Fruit fly (Drosophila melanogaster) whole organism, embryonic: Measurements from ENCODE around the gene CG7276.

Experiments
- B-H1 ChIP-seq: fragments of 200-800 bp; sonication (Bioruptor generic); IDR thresholded peaks from 3 replicates; pipeline ENCODE4 v1.3.6; 2022; ENCODE audit warnings: missing biosample characterization, missing genetic modification characterization
- Blimp-1 ChIP-seq: fragments of 200-800 bp; sonication (Bioruptor generic); optimal IDR thresholded peaks from 3 replicates; lab custom pipeline; 2018; ENCODE audit warnings: missing biosample characterization, missing genetic modification characterization, mild to moderate bottlenecking, moderate library complexity, missing genetic modification reagents
- CG10267 ChIP-seq: fragments of 200-800 bp; sonication (Bioruptor generic); optimal IDR thresholded peaks from 2 replicates; lab custom pipeline; 2018; ENCODE audit warnings: missing biosample characterization, mild to moderate bottlenecking, missing genetic modification characterization, moderate library complexity
- CG10979 ChIP-seq: fragments of 200-800 bp; sonication (Bioruptor generic); optimal IDR thresholded peaks from 2 replicates; lab custom pipeline; 2018; ENCODE audit warnings: missing biosample characterization, mild to moderate bottlenecking, missing genetic modification characterization, moderate library complexity
- CG14441 ChIP-seq: fragments of 200-800 bp; sonication (Bioruptor generic); IDR thresholded peaks from 2 replicates; pipeline ENCODE4 v1.3.6; 2022; ENCODE audit warnings: missing biosample characterization, missing genetic modification characterization
- CG18262 ChIP-seq: fragments of 200-800 bp; optimal IDR thresholded peaks from 3 replicates; lab custom pipeline; 2019; ENCODE audit warnings: missing biosample characterization, mild to moderate bottlenecking, missing genetic modification characterization, moderate library complexity
- CG18599 ChIP-seq: fragments of 200-800 bp; sonication (Bioruptor generic); optimal IDR thresholded peaks from 3 replicates; lab custom pipeline; 2017; ENCODE audit warnings: missing biosample characterization, missing genetic modification characterization, mild to moderate bottlenecking, moderate library complexity, missing genetic modification reagents
- CG2116 ChIP-seq: fragments of 200-800 bp; sonication (Bioruptor generic); optimal IDR thresholded peaks from 3 replicates; lab custom pipeline; 2018; ENCODE audit warnings: missing biosample characterization, mild to moderate bottlenecking, missing genetic modification characterization
- CG2712 ChIP-seq: fragments of 200-800 bp; optimal IDR thresholded peaks from 3 replicates; lab custom pipeline; 2019; ENCODE audit warnings: missing biosample characterization, mild to moderate bottlenecking, missing genetic modification characterization, moderate library complexity
- CG3407 ChIP-seq: fragments of 200-800 bp; sonication (Bioruptor generic); optimal IDR thresholded peaks from 2 replicates; lab custom pipeline; 2018; ENCODE audit warnings: missing biosample characterization, mild to moderate bottlenecking, missing genetic modification characterization
- CG34422 ChIP-seq: fragments of 200-800 bp; sonication (Bioruptor generic); IDR thresholded peaks from 3 replicates; pipeline ENCODE4 v1.3.6; 2022; ENCODE audit warnings: missing biosample characterization, missing genetic modification characterization
- CG42726 ChIP-seq: fragments of 200-800 bp; sonication (Bioruptor generic); IDR thresholded peaks from 2 replicates; pipeline ENCODE4 v1.3.6; 2022; ENCODE audit warnings: missing biosample characterization, missing genetic modification characterization; ENCODE audit not compliant: partially characterized antibody
- CG43689 ChIP-seq: fragments of 200-800 bp; sonication (Bioruptor generic); IDR thresholded peaks from 2 replicates; pipeline ENCODE4 v1.3.6; 2022; ENCODE audit warnings: missing biosample characterization, missing genetic modification characterization
- CG4854 ChIP-seq: fragments of 200-800 bp; sonication (Bioruptor generic); optimal IDR thresholded peaks from 2 replicates; lab custom pipeline; 2016; ENCODE audit warnings: missing biosample characterization, missing genetic modification characterization, inconsistent platforms
- CG8388 ChIP-seq: fragments of 200-800 bp; sonication (Bioruptor generic); optimal IDR thresholded peaks from 2 replicates; lab custom pipeline; 2019; ENCODE audit warnings: missing biosample characterization, mild to moderate bottlenecking, missing genetic modification characterization, moderate library complexity
- CG9215 ChIP-seq: fragments of 200-800 bp; sonication (Bioruptor generic); IDR thresholded peaks from 2 replicates; pipeline ENCODE4 v1.3.6; 2022; ENCODE audit warnings: missing biosample characterization, missing genetic modification characterization
- D ChIP-seq, 2 experiments: fragments of 200-800 bp in 1 of 2; fragments of >200 bp in 1 of 2; sonication (Bioruptor generic) in 1 of 2; optimal IDR thresholded peaks; 2 replicates in 1 of 2; 3 replicates in 1 of 2; lab custom pipeline; 2017; ENCODE audit warnings: mild to moderate bottlenecking in 1 of 2, missing biosample characterization in 1 of 2, missing genetic modification characterization in 1 of 2, missing genetic modification reagents in 1 of 2
- D19A ChIP-seq: fragments of 200-800 bp; optimal IDR thresholded peaks from 3 replicates; lab custom pipeline; 2019; ENCODE audit warnings: missing biosample characterization, mild to moderate bottlenecking, missing genetic modification characterization, moderate library complexity
- D19B ChIP-seq: fragments of 200-800 bp; sonication (Bioruptor generic); optimal IDR thresholded peaks from 2 replicates; lab custom pipeline; 2017; ENCODE audit warnings: missing biosample characterization, mild to moderate bottlenecking, missing genetic modification characterization
- Ets65A ChIP-seq: fragments of 200-800 bp; sonication (Bioruptor generic); peaks from one replicate; lab custom pipeline; 2016; ENCODE audit warnings: missing biosample characterization, missing genetic modification characterization
- GATAe ChIP-seq: fragments of 200-800 bp; sonication (Bioruptor generic); conservative IDR thresholded peaks from 2 replicates; pipeline ENCODE4 v1.3.6; 2022; ENCODE audit warnings: missing biosample characterization, missing genetic modification characterization
- Hsf ChIP-seq: fragments of 200-800 bp; sonication (Bioruptor generic); optimal IDR thresholded peaks from 3 replicates; lab custom pipeline; 2016; ENCODE audit warnings: missing biosample characterization, missing genetic modification characterization
- Max ChIP-seq: fragments of 200-800 bp; sonication (Bioruptor generic); optimal IDR thresholded peaks from 2 replicates; lab custom pipeline; 2016; ENCODE audit warnings: missing biosample characterization, mild to moderate bottlenecking, missing genetic modification characterization
- Med ChIP-seq: fragments of 200-800 bp; sonication (Bioruptor generic); peaks from one replicate; lab custom pipeline; 2016; ENCODE audit warnings: missing biosample characterization, missing genetic modification characterization, mild to moderate bottlenecking, inconsistent platforms, moderate library complexity
- Pdp1 ChIP-seq, 2 experiments: fragments of 200-800 bp; sonication (Bioruptor generic); optimal IDR thresholded peaks; 3 replicates each; lab custom pipeline; 2016; ENCODE audit warnings: missing biosample characterization in 2 of 2, missing genetic modification characterization in 2 of 2, mild to moderate bottlenecking in 1 of 2, moderate library complexity in 1 of 2
- Sox102F ChIP-seq: fragments of 200-800 bp; sonication (Bioruptor generic); optimal IDR thresholded peaks from 2 replicates; lab custom pipeline; 2018; ENCODE audit warnings: missing biosample characterization, mild to moderate bottlenecking, missing genetic modification characterization, moderate library complexity
- Vsx1 ChIP-seq: fragments of 200-800 bp; sonication (Bioruptor generic); optimal IDR thresholded peaks from 2 replicates; lab custom pipeline; 2017; ENCODE audit warnings: missing biosample characterization, mild to moderate bottlenecking, missing genetic modification characterization, missing genetic modification reagents
- btn ChIP-seq: fragments of 200-800 bp; sonication (Bioruptor generic); optimal IDR thresholded peaks from 2 replicates; lab custom pipeline; 2016; ENCODE audit warnings: missing biosample characterization, missing genetic modification characterization
- cas ChIP-seq: fragments of 200-800 bp; sonication (Bioruptor generic); IDR thresholded peaks from 2 replicates; pipeline ENCODE4 v1.3.6; 2022; ENCODE audit warnings: missing biosample characterization, missing genetic modification characterization
- chinmo ChIP-seq: fragments of 200-800 bp; sonication (Bioruptor generic); IDR thresholded peaks from 4 replicates; pipeline ENCODE4 v1.3.6; 2022; ENCODE audit warnings: missing biosample characterization, missing genetic modification characterization; ENCODE audit not compliant: partially characterized antibody
- cwo ChIP-seq: fragments of 200-800 bp; sonication (Bioruptor generic); optimal IDR thresholded peaks from 3 replicates; lab custom pipeline; 2017; ENCODE audit warnings: missing biosample characterization, missing genetic modification characterization, mild to moderate bottlenecking, moderate library complexity, missing genetic modification reagents
- dmrt99B ChIP-seq: fragments of 200-800 bp; sonication (Bioruptor generic); optimal IDR thresholded peaks from 2 replicates; lab custom pipeline; 2018; ENCODE audit warnings: missing biosample characterization, mild to moderate bottlenecking, missing genetic modification characterization, moderate library complexity
- gem ChIP-seq: fragments of 200-800 bp; sonication (Bioruptor generic); optimal IDR thresholded peaks from 2 replicates; lab custom pipeline; 2019; ENCODE audit warnings: missing biosample characterization, mild to moderate bottlenecking, missing genetic modification characterization, moderate library complexity
- grn ChIP-seq: fragments of 200-800 bp; sonication (Bioruptor generic); optimal IDR thresholded peaks from 3 replicates; lab custom pipeline; 2017; ENCODE audit warnings: missing biosample characterization, missing genetic modification characterization
- ind ChIP-seq: fragments of 200-800 bp; sonication (Bioruptor generic); optimal IDR thresholded peaks from 3 replicates; lab custom pipeline; 2016; ENCODE audit warnings: missing biosample characterization, missing genetic modification characterization
- kni ChIP-seq: fragments of 200-800 bp; sonication (Bioruptor generic); optimal IDR thresholded peaks from 3 replicates; lab custom pipeline; 2017; ENCODE audit warnings: mild to moderate bottlenecking, missing biosample characterization, missing genetic modification reagents, missing genetic modification characterization
- lab ChIP-seq: fragments of 200-800 bp; sonication (Bioruptor generic); optimal IDR thresholded peaks from 3 replicates; lab custom pipeline; 2017; ENCODE audit warnings: missing biosample characterization, missing genetic modification characterization, mild to moderate bottlenecking, moderate library complexity, missing genetic modification reagents
- mirr ChIP-seq: fragments of 200-800 bp; sonication (Bioruptor generic); optimal IDR thresholded peaks from 3 replicates; lab custom pipeline; 2018; ENCODE audit warnings: missing biosample characterization, mild to moderate bottlenecking, missing genetic modification characterization
- row ChIP-seq: fragments of 200-800 bp; sonication (Bioruptor generic); IDR thresholded peaks from 3 replicates; pipeline ENCODE4 v1.3.6; 2022; ENCODE audit warnings: missing biosample characterization, missing genetic modification characterization
- sob ChIP-seq: fragments of 200-800 bp; sonication (Bioruptor generic); IDR thresholded peaks from 2 replicates; pipeline ENCODE4 v1.3.6; 2022; ENCODE audit warnings: missing biosample characterization, missing genetic modification characterization
- sqz ChIP-seq: fragments of 200-800 bp; sonication (Bioruptor generic); optimal IDR thresholded peaks from 3 replicates; lab custom pipeline; 2018; ENCODE audit warnings: missing biosample characterization, mild to moderate bottlenecking, missing genetic modification characterization
- sug ChIP-seq: fragments of 200-800 bp; optimal IDR thresholded peaks from 2 replicates; lab custom pipeline; 2019; ENCODE audit warnings: missing biosample characterization, mild to moderate bottlenecking, missing genetic modification characterization, moderate library complexity
- tin ChIP-seq: fragments of 200-800 bp; sonication (Bioruptor generic); optimal IDR thresholded peaks from 3 replicates; lab custom pipeline; 2016; ENCODE audit warnings: missing biosample characterization, missing genetic modification characterization
- unc-4 ChIP-seq: fragments of 200-800 bp; sonication (Bioruptor generic); IDR thresholded peaks from 2 replicates; pipeline ENCODE4 v1.3.6; 2022; ENCODE audit warnings: missing biosample characterization, missing genetic modification characterization; ENCODE audit not compliant: partially characterized antibody

The CG7276 gene

dm6 chr3L:15537916-15538581 lies 40.0 kb downstream of the CG7276 start (continued):
- TF ChIP-seq CG2116 (GFP tag; lab: Kevin White, UChicago) = peak; percentile 14
- peak; percentile 63 for TF ChIP-seq CG10267
- peak; percentile 76 for TF ChIP-seq CG10979
- TF ChIP-seq cas (GFP tag; lab: Robert Waterston, UW) = no peak
- no peak for TF ChIP-seq CG4854 (GFP tag; lab: Kevin White, UChicago)
- TF ChIP-seq CG43689 = no peak
- TF ChIP-seq unc-4 (GFP tag; lab: Robert Waterston, UW) = no peak

dm6 chr3L:15538582-15539490 lies 40.8 kb downstream of the CG7276 start:
- peak; percentile 1 for TF ChIP-seq Blimp-1 (GFP tag; lab: Kevin White, UChicago)
- peak; percentile 2 for TF ChIP-seq lab
- no peak for TF ChIP-seq CG8388
- TF ChIP-seq CG9215 (GFP tag; lab: Robert Waterston, UW) = no peak
- peak; percentile 72 for TF ChIP-seq D19A
- peak; percentile 41 for TF ChIP-seq mirr (GFP tag; lab: Kevin White, UChicago)
- TF ChIP-seq CG10267 = no peak
- TF ChIP-seq Sox102F = peak; percentile 35
- TF ChIP-seq tin (GFP tag; lab: Kevin White, UChicago) = no peak
- no peak for TF ChIP-seq ind (GFP tag; lab: Kevin White, UChicago)
- 0 out of 2 replicates have a peak, but pooled peaks have one; percentile 38 for TF ChIP-seq CG14441 (GFP tag; lab: Robert Waterston, UW)
- TF ChIP-seq Med = peak; percentile 21
- no peak for TF ChIP-seq B-H1 (GFP tag; lab: Robert Waterston, UW)
- peak; percentile 22 for TF ChIP-seq gem (tag; lab: Kevin White, UChicago)
- TF ChIP-seq dmrt99B = peak; percentile 1
- no peak for TF ChIP-seq D (optimal IDR thresholded peaks at IDR 0.05; lab: Kevin White, UChicago)
- TF ChIP-seq D (GFP tag; optimal IDR thresholded peaks at IDR 0.05; lab: Kevin White, UChicago) = no peak
- TF ChIP-seq Ets65A (GFP tag; lab: Kevin White, UChicago) = peak; percentile 40
- TF ChIP-seq CG34422 (GFP tag; lab: Robert Waterston, UW) = peak; percentile 39; the same call in 1 of the 3 replicates
- TF ChIP-seq chinmo (GFP tag; lab: Robert Waterston, UW) = 0 out of 4 replicates have a peak, but pooled peaks have one; percentile 20
- TF ChIP-seq Pdp1 (GFP tag; optimal IDR thresholded peaks at IDR 0.05; lab: Kevin White, UChicago) = peak in 1 of 2 experiments; percentile 35
- TF ChIP-seq kni (GFP tag; lab: Kevin White, UChicago) = no peak
- peak; percentile 44; the same call in 2 of the 3 replicates for TF ChIP-seq row (GFP tag; lab: Robert Waterston, UW)
- peak; percentile 6 for TF ChIP-seq CG2712
- TF ChIP-seq CG18599 = peak; percentile 12
- peak; percentile 35 for TF ChIP-seq sug (tag; lab: Kevin White, UChicago)
- TF ChIP-seq btn (GFP tag; lab: Kevin White, UChicago) = no peak
- peak; percentile 77 for TF ChIP-seq sqz (GFP tag; lab: Kevin White, UChicago)
- TF ChIP-seq Max (GFP tag; lab: Kevin White, UChicago) = no peak
- TF ChIP-seq Hsf (GFP tag; lab: Kevin White, UChicago) = no peak
- peak; percentile 63; the same call in 1 of the 2 replicates for TF ChIP-seq GATAe (GFP tag; lab: Robert Waterston, UW)
- peak; percentile 61 for TF ChIP-seq D19B (GFP tag; lab: Kevin White, UChicago)
- no peak for TF ChIP-seq CG42726 (GFP tag; lab: Robert Waterston, UW)
- peak; percentile 18 for TF ChIP-seq CG18262 (tag; lab: Kevin White, UChicago)
- TF ChIP-seq sob (GFP tag; lab: Robert Waterston, UW) = no peak
- TF ChIP-seq Vsx1 (GFP tag; lab: Kevin White, UChicago) = peak; percentile 55
- peak; percentile 84 for TF ChIP-seq cwo (GFP tag; lab: Kevin White, UChicago)
- peak; percentile 86 for TF ChIP-seq grn (GFP tag; lab: Kevin White, UChicago)
- TF ChIP-seq CG3407 (GFP tag; lab: Kevin White, UChicago) = no peak
